Fruit fly (Drosophila melanogaster) whole organism, prepupa: ENCODE data around the gene CG5157.

Experiments
- CG16779 ChIP-seq: fragments of 200-800 bp; sonication (Bioruptor generic); optimal IDR thresholded peaks from 3 replicates; lab custom pipeline; 2017; ENCODE audit warnings: missing biosample characterization, mild to moderate bottlenecking, missing genetic modification characterization
- CG34406 ChIP-seq: fragments of 200-800 bp; sonication (Bioruptor generic); optimal IDR thresholded peaks from 3 replicates; lab custom pipeline; 2016; ENCODE audit warnings: missing biosample characterization, missing genetic modification characterization
- CG4318 ChIP-seq: fragments of 200-800 bp; sonication (Bioruptor generic); optimal IDR thresholded peaks from 3 replicates; lab custom pipeline; 2017; ENCODE audit warnings: missing biosample characterization, mild to moderate bottlenecking, missing genetic modification characterization
- Ets96B ChIP-seq: fragments of 200-800 bp; optimal IDR thresholded peaks from 2 replicates; lab custom pipeline; 2019; ENCODE audit warnings: missing biosample characterization, mild to moderate bottlenecking, missing genetic modification characterization, moderate library complexity
- Lpt ChIP-seq: fragments of 200-800 bp; sonication (Bioruptor generic); optimal IDR thresholded peaks from 3 replicates; lab custom pipeline; 2016; ENCODE audit warnings: missing biosample characterization, missing genetic modification characterization
- Met ChIP-seq: fragments of 200-800 bp; sonication (Bioruptor generic); optimal IDR thresholded peaks from 3 replicates; lab custom pipeline; 2016; ENCODE audit warnings: missing biosample characterization, missing genetic modification characterization
- OdsH ChIP-seq: fragments of 200-800 bp; sonication (Bioruptor generic); optimal IDR thresholded peaks from 3 replicates; lab custom pipeline; 2016; ENCODE audit warnings: missing biosample characterization, missing genetic modification characterization
- Smox ChIP-seq: fragments of 200-800 bp; sonication (Bioruptor generic); optimal IDR thresholded peaks from 3 replicates; lab custom pipeline; 2016; ENCODE audit warnings: missing biosample characterization, missing genetic modification characterization
- Sox14 ChIP-seq: fragments of 200-800 bp; sonication (Bioruptor generic); optimal IDR thresholded peaks from 3 replicates; lab custom pipeline; 2016; ENCODE audit warnings: missing biosample characterization, missing genetic modification characterization
- eg ChIP-seq: fragments of 200-800 bp; sonication (Bioruptor generic); IDR thresholded peaks from 3 replicates; pipeline ENCODE4 v1.3.6; 2022; ENCODE audit warnings: missing biosample characterization, missing genetic modification characterization
- lz ChIP-seq: fragments of 200-800 bp; sonication (Bioruptor generic); optimal IDR thresholded peaks from 3 replicates; lab custom pipeline; 2016; ENCODE audit warnings: missing biosample characterization, missing genetic modification characterization
- ss ChIP-seq, 2 experiments: fragments of 200-800 bp; sonication (Bioruptor generic); optimal IDR thresholded peaks; 2 replicates in 1 of 2; 3 replicates in 1 of 2; lab custom pipeline; 2017 to 2018; ENCODE audit warnings: mild to moderate bottlenecking in 2 of 2, missing biosample characterization in 2 of 2, missing genetic modification characterization in 2 of 2, moderate library complexity in 1 of 2

- TF ChIP-seq eg (GFP tag; lab: Robert Waterston, UW) = peak; percentile 67; the same call in 2 of the 3 replicates
- no peak for TF ChIP-seq Smox (GFP tag; lab: Kevin White, UChicago)
- TF ChIP-seq Met (GFP tag; lab: Kevin White, UChicago) = no peak
- TF ChIP-seq ss (GFP tag; optimal IDR thresholded peaks at IDR 0.05; lab: Kevin White, UChicago) = no peak
- no peak for TF ChIP-seq CG34406 (GFP tag; lab: Kevin White, UChicago)
- no peak for TF ChIP-seq Sox14 (GFP tag; lab: Kevin White, UChicago)
- TF ChIP-seq Ets96B (tag; lab: Kevin White, UChicago) = no peak
- no peak for TF ChIP-seq lz (GFP tag; lab: Kevin White, UChicago)
- no peak for TF ChIP-seq CG4318 (GFP tag; lab: Kevin White, UChicago)
- TF ChIP-seq CG16779 (tag; lab: Kevin White, UChicago) = no peak
- no peak for TF ChIP-seq Lpt (GFP tag; lab: Kevin White, UChicago)
- no peak for TF ChIP-seq OdsH (GFP tag; lab: Kevin White, UChicago)
Measured at dm6 chr3L:16156788-16157208, 19.1 kb upstream of the CG5157 start.
